Fruit fly (Drosophila melanogaster): ENCODE results near the gene modSP.

Gene modSP

dm6 chr3R:16646952-16647715 lies 8.3 kb downstream of the modSP start, which contains the start of the genes CG10324 and CCT3 (continued):
- TF ChIP-seq yki (optimal IDR thresholded peaks at IDR 0.05) = no peak
- no peak for TF ChIP-seq da (GFP tag; optimal IDR thresholded peaks at IDR 0.05)
- TF ChIP-seq Camta (GFP tag; optimal IDR thresholded peaks at IDR 0.05) = peak; percentile 55
- peak; percentile 38 for TF ChIP-seq CG17912 (GFP tag; optimal IDR thresholded peaks at IDR 0.05)
- TF ChIP-seq D19A (tag; optimal IDR thresholded peaks at IDR 0.05) = peak; percentile 62
- peak; percentile 49 for TF ChIP-seq sisA (GFP tag; IDR thresholded peaks at IDR 0.05)
- no peak for TF ChIP-seq CG7987 (GFP tag; optimal IDR thresholded peaks at IDR 0.05)
- no peak for TF ChIP-seq eve (GFP tag; optimal IDR thresholded peaks at IDR 0.05)
- TF ChIP-seq CG18476 (GFP tag; optimal IDR thresholded peaks at IDR 0.05) = peak; percentile 53
- TF ChIP-seq Lhr (GFP tag; optimal IDR thresholded peaks at IDR 0.05) = peak; percentile 3
- TF ChIP-seq her (GFP tag; optimal IDR thresholded peaks at IDR 0.05) = no peak
- no peak for TF ChIP-seq CG15011 (GFP tag; optimal IDR thresholded peaks at IDR 0.05)
- TF ChIP-seq CG2129 (GFP tag; IDR thresholded peaks at IDR 0.05; ENCODE audit: partially characterized antibody) = no peak
- TF ChIP-seq cato (GFP tag; optimal IDR thresholded peaks at IDR 0.05; ENCODE audit: borderline replicate concordance) = peak; percentile 44
- TF ChIP-seq CG18262 (tag; optimal IDR thresholded peaks at IDR 0.05) = peak; percentile 78
- TF ChIP-seq Fer3 (tag; optimal IDR thresholded peaks at IDR 0.05) = peak; percentile 78
- peak; percentile 15 for TF ChIP-seq CG2202 (tag; optimal IDR thresholded peaks at IDR 0.05)
- peak; percentile 77 for TF ChIP-seq vvl (GFP tag; IDR thresholded peaks at IDR 0.05)
- no peak for TF ChIP-seq CG7839 (tag; optimal IDR thresholded peaks at IDR 0.05)
- peak; percentile 62 for TF ChIP-seq Doc3 (GFP tag; IDR thresholded peaks at IDR 0.05; ENCODE audit: partially characterized antibody)
- no peak for TF ChIP-seq br (optimal IDR thresholded peaks at IDR 0.05)
- TF ChIP-seq CG1529 (GFP tag; optimal IDR thresholded peaks at IDR 0.05) = peak; percentile 44
- TF ChIP-seq Rfx (GFP tag; IDR thresholded peaks at IDR 0.05) = peak; percentile 71
- TF ChIP-seq CkIIα-i1 (GFP tag; IDR thresholded peaks at IDR 0.05) = no peak
- peak; percentile 34 for TF ChIP-seq maf-S (GFP tag; optimal IDR thresholded peaks at IDR 0.05)
- TF ChIP-seq CG10274 (GFP tag; optimal IDR thresholded peaks at IDR 0.05) = no peak
- TF ChIP-seq CG16815 (GFP tag; optimal IDR thresholded peaks at IDR 0.05) = peak; percentile 52
- no peak for TF ChIP-seq CG18764 (GFP tag; optimal IDR thresholded peaks at IDR 0.05)
- no peak for TF ChIP-seq disco-r (GFP tag; optimal IDR thresholded peaks at IDR 0.05)
- peak; percentile 65 for TF ChIP-seq CG14710 (tag; optimal IDR thresholded peaks at IDR 0.05)
- no peak for TF ChIP-seq Sox102F (GFP tag; optimal IDR thresholded peaks at IDR 0.05)
- TF ChIP-seq fru (optimal IDR thresholded peaks at IDR 0.05) = no peak
- no peak for TF ChIP-seq Optix (GFP tag; IDR thresholded peaks at IDR 0.05)
- no peak for TF ChIP-seq sqz (GFP tag; optimal IDR thresholded peaks at IDR 0.05)
- TF ChIP-seq Hr3 (GFP tag; optimal IDR thresholded peaks at IDR 0.05) = peak; percentile 62
- peak; percentile 18 to 85 for TF ChIP-seq crp (GFP tag; optimal IDR thresholded peaks at IDR 0.05)
- peak; percentile 56 for TF ChIP-seq tna (GFP tag; IDR thresholded peaks at IDR 0.05; ENCODE audit: partially characterized antibody)
- no peak for TF ChIP-seq CG8359 (GFP tag; optimal IDR thresholded peaks at IDR 0.05; ENCODE audit: borderline replicate concordance)
- peak; percentile 51 for TF ChIP-seq CG1603 (tag; optimal IDR thresholded peaks at IDR 0.05)
- TF ChIP-seq Atf-2 (GFP tag; optimal IDR thresholded peaks at IDR 0.05) = peak; percentile 26
- TF ChIP-seq Oaz (GFP tag; IDR thresholded peaks at IDR 0.05) = no peak
- TF ChIP-seq CG6683 (GFP tag; optimal IDR thresholded peaks at IDR 0.05) = peak; percentile 2
- peak; percentile 57 for TF ChIP-seq CG10979 (tag; optimal IDR thresholded peaks at IDR 0.05)
- peak; percentile 9 for TF ChIP-seq Usf (GFP tag; optimal IDR thresholded peaks at IDR 0.05)
- TF ChIP-seq CG33557 (GFP tag; optimal IDR thresholded peaks at IDR 0.05) = peak; percentile 65
- TF ChIP-seq Opbp (GFP tag; IDR thresholded peaks at IDR 0.05; ENCODE audit: partially characterized antibody) = peak; percentile 57; the same call in 2 of the 3 replicates
- peak; percentile 44 for TF ChIP-seq Hmx (GFP tag; optimal IDR thresholded peaks at IDR 0.05)
- TF ChIP-seq CG1647 (GFP tag; optimal IDR thresholded peaks at IDR 0.05) = no peak
- TF ChIP-seq CG4424 (GFP tag; optimal IDR thresholded peaks at IDR 0.05) = peak; percentile 68
- peak; percentile 45 for TF ChIP-seq Bteb2 (GFP tag; optimal IDR thresholded peaks at IDR 0.05)
